Fruit fly (Drosophila melanogaster) whole organism, embryonic: ENCODE results near the gene BORCS6.
A peak's percentile ranks its signal among the peaks of the same experiment; 100 is the strongest.

Source experiments
- Adf1 ChIP-seq: fragments of 200-800 bp; sonication (Bioruptor generic); IDR thresholded peaks from 2 replicates; pipeline ENCODE4 v1.3.6; 2022; ENCODE audit warnings: missing biosample characterization, missing genetic modification characterization
- Atf6 ChIP-seq: fragments of 200-800 bp; sonication (Bioruptor generic); IDR thresholded peaks from 2 replicates; pipeline ENCODE4 v1.3.6; 2022; ENCODE audit warnings: missing biosample characterization, missing genetic modification characterization
- BEAF-32 ChIP-seq: fragments of 200-800 bp; sonication (Bioruptor generic); optimal IDR thresholded peaks from 3 replicates; lab custom pipeline; 2017; ENCODE audit warnings: missing biosample characterization, missing genetic modification characterization, mild to moderate bottlenecking, moderate library complexity, missing genetic modification reagents
- CG10147 ChIP-seq: fragments of 200-800 bp; sonication (Bioruptor generic); optimal IDR thresholded peaks from 2 replicates; lab custom pipeline; 2019; ENCODE audit warnings: missing biosample characterization, mild to moderate bottlenecking, missing genetic modification characterization, moderate library complexity
- CG1024 ChIP-seq: fragments of 200-800 bp; sonication (Bioruptor generic); IDR thresholded peaks from 2 replicates; pipeline ENCODE4 v1.3.6; 2022; ENCODE audit warnings: missing biosample characterization, missing genetic modification characterization
- CG11093 ChIP-seq: fragments of 200-800 bp; sonication (Bioruptor generic); IDR thresholded peaks from 3 replicates; pipeline ENCODE4 v1.3.6; 2022; ENCODE audit warnings: missing biosample characterization, missing genetic modification characterization
- CG12104 ChIP-seq: fragments of 200-800 bp; sonication (Bioruptor generic); optimal IDR thresholded peaks from 3 replicates; lab custom pipeline; 2016; ENCODE audit warnings: missing biosample characterization, missing genetic modification characterization
- CG12236 ChIP-seq: fragments of 200-800 bp; sonication (Bioruptor generic); optimal IDR thresholded peaks from 2 replicates; lab custom pipeline; 2016; ENCODE audit warnings: missing biosample characterization, missing genetic modification characterization
- CG17359 ChIP-seq: fragments of 200-800 bp; sonication (Bioruptor generic); optimal IDR thresholded peaks from 3 replicates; lab custom pipeline; 2018; ENCODE audit warnings: missing biosample characterization, mild to moderate bottlenecking, missing genetic modification characterization, moderate library complexity
- CG2875 ChIP-seq: fragments of 200-800 bp; sonication (Bioruptor generic); optimal IDR thresholded peaks from 2 replicates; lab custom pipeline; 2017; ENCODE audit warnings: missing biosample characterization, mild to moderate bottlenecking, missing genetic modification characterization, missing genetic modification reagents
- CG3163 ChIP-seq: fragments of 200-800 bp; sonication (Bioruptor generic); optimal IDR thresholded peaks from 3 replicates; lab custom pipeline; 2016; ENCODE audit warnings: missing biosample characterization, missing genetic modification characterization
- CG4617 ChIP-seq: fragments of 200-800 bp; sonication (Bioruptor generic); optimal IDR thresholded peaks from 3 replicates; lab custom pipeline; 2016; ENCODE audit warnings: missing biosample characterization, missing genetic modification characterization, borderline replicate concordance
- CG4854 ChIP-seq: fragments of 200-800 bp; sonication (Bioruptor generic); optimal IDR thresholded peaks from 2 replicates; lab custom pipeline; 2016; ENCODE audit warnings: missing biosample characterization, missing genetic modification characterization, inconsistent platforms
- CG5180 ChIP-seq: fragments of 200-800 bp; sonication (Bioruptor generic); optimal IDR thresholded peaks from 3 replicates; lab custom pipeline; 2017; ENCODE audit warnings: missing biosample characterization, missing genetic modification characterization, mild to moderate bottlenecking, moderate library complexity, missing genetic modification reagents
- CG6272 ChIP-seq: fragments of 200-800 bp; sonication (Bioruptor generic); IDR thresholded peaks from 2 replicates; pipeline ENCODE4 v1.3.6; 2022; ENCODE audit warnings: missing biosample characterization, missing genetic modification characterization
- CG6683 ChIP-seq: fragments of 200-800 bp; sonication (Bioruptor generic); optimal IDR thresholded peaks from 2 replicates; lab custom pipeline; 2017; ENCODE audit warnings: missing biosample characterization, mild to moderate bottlenecking, missing genetic modification characterization, missing genetic modification reagents
- CG7372 ChIP-seq: fragments of 200-800 bp; sonication (Bioruptor generic); IDR thresholded peaks from 2 replicates; pipeline ENCODE4 v1.3.6; 2022; ENCODE audit warnings: missing biosample characterization, missing genetic modification characterization
- CG8944 ChIP-seq: fragments of 200-800 bp; sonication (Bioruptor generic); optimal IDR thresholded peaks from 3 replicates; lab custom pipeline; 2016; ENCODE audit warnings: missing biosample characterization, missing genetic modification characterization
- CG9817 ChIP-seq: fragments of 200-800 bp; sonication (Bioruptor generic); optimal IDR thresholded peaks from 2 replicates; lab custom pipeline; 2018; ENCODE audit warnings: missing biosample characterization, mild to moderate bottlenecking, missing genetic modification characterization, moderate library complexity
- Chrac-16 ChIP-seq: fragments of 200-800 bp; sonication (Bioruptor generic); optimal IDR thresholded peaks from 3 replicates; lab custom pipeline; 2016; ENCODE audit warnings: missing biosample characterization, missing genetic modification characterization
- CoRest ChIP-seq: fragments of 200-800 bp; sonication (Bioruptor generic); optimal IDR thresholded peaks from 3 replicates; lab custom pipeline; 2018; ENCODE audit warnings: missing biosample characterization, mild to moderate bottlenecking, missing genetic modification characterization, moderate library complexity
- Dbx ChIP-seq: fragments of 200-800 bp; sonication (Bioruptor generic); IDR thresholded peaks from 3 replicates; pipeline ENCODE4 v1.3.6; 2022; ENCODE audit warnings: missing biosample characterization, missing genetic modification characterization
- Elba2 ChIP-seq: fragments of 200-800 bp; sonication (Bioruptor generic); optimal IDR thresholded peaks from 3 replicates; lab custom pipeline; 2016; ENCODE audit warnings: missing biosample characterization, missing genetic modification characterization
- Fer3 ChIP-seq: fragments of 200-800 bp; sonication (Bioruptor generic); optimal IDR thresholded peaks from 2 replicates; lab custom pipeline; 2018; ENCODE audit warnings: missing biosample characterization, mild to moderate bottlenecking, missing genetic modification characterization, moderate library complexity
- Gsc ChIP-seq: fragments of 200-800 bp; sonication (Bioruptor generic); IDR thresholded peaks from 2 replicates; pipeline ENCODE4 v1.3.6; 2022; ENCODE audit warnings: missing biosample characterization, missing genetic modification characterization
- Gug ChIP-seq: fragments of 200-800 bp; sonication (Bioruptor generic); IDR thresholded peaks from 4 replicates; pipeline ENCODE4 v1.3.6; 2022; ENCODE audit warnings: missing biosample characterization, missing genetic modification characterization
- HLH3B ChIP-seq: fragments of 200-800 bp; sonication (Bioruptor generic); IDR thresholded peaks from 2 replicates; pipeline ENCODE4 v1.3.6; 2022; ENCODE audit warnings: missing biosample characterization, missing genetic modification characterization
- HmgZ ChIP-seq: fragments of 200-800 bp; sonication (Bioruptor generic); optimal IDR thresholded peaks from 2 replicates; lab custom pipeline; 2018; ENCODE audit warnings: missing biosample characterization, mild to moderate bottlenecking, missing genetic modification characterization
- Hmr ChIP-seq: fragments of 200-800 bp; sonication (Bioruptor generic); optimal IDR thresholded peaks from 3 replicates; lab custom pipeline; 2017; ENCODE audit warnings: mild to moderate bottlenecking, missing biosample characterization, missing genetic modification reagents, missing genetic modification characterization
- Lim3 ChIP-seq: fragments of 200-800 bp; sonication (Bioruptor generic); IDR thresholded peaks from 2 replicates; pipeline ENCODE4 v1.3.6; 2022; ENCODE audit warnings: missing biosample characterization, missing genetic modification characterization
- PHDP ChIP-seq: fragments of 200-800 bp; sonication (Bioruptor generic); optimal IDR thresholded peaks from 3 replicates; lab custom pipeline; 2018; ENCODE audit warnings: missing biosample characterization, mild to moderate bottlenecking, missing genetic modification characterization, moderate library complexity
- Stat92E ChIP-seq, 3 experiments: fragments of >200 bp in 2 of 3; fragments of 200-800 bp in 1 of 3; sonication (Bioruptor generic) in 1 of 3; optimal IDR thresholded peaks; 2 replicates each; lab custom pipeline; 2017 to 2019; ENCODE audit warnings: missing biosample characterization in 3 of 3, missing genetic modification characterization in 3 of 3, mild to moderate bottlenecking in 1 of 3, moderate library complexity in 1 of 3
- Xbp1 ChIP-seq: fragments of 200-800 bp; sonication (Bioruptor generic); optimal IDR thresholded peaks from 3 replicates; lab custom pipeline; 2016; ENCODE audit warnings: missing biosample characterization, mild to moderate bottlenecking, missing genetic modification characterization
- dan ChIP-seq: fragments of 200-800 bp; sonication (Bioruptor generic); IDR thresholded peaks from 2 replicates; pipeline ENCODE4 v1.3.6; 2022; ENCODE audit warnings: missing biosample characterization, missing genetic modification characterization
- disco-r ChIP-seq: fragments of 200-800 bp; sonication (Bioruptor generic); optimal IDR thresholded peaks from 2 replicates; lab custom pipeline; 2016; ENCODE audit warnings: missing biosample characterization, missing genetic modification characterization
- ewg ChIP-seq: fragments of 200-800 bp; sonication (Bioruptor generic); optimal IDR thresholded peaks from 3 replicates; lab custom pipeline; 2017; ENCODE audit warnings: mild to moderate bottlenecking, missing biosample characterization, missing genetic modification reagents, missing genetic modification characterization
- ftz-f1 ChIP-seq: fragments of 200-800 bp; sonication (Bioruptor generic); optimal IDR thresholded peaks from 2 replicates; lab custom pipeline; 2016; ENCODE audit warnings: missing biosample characterization, missing genetic modification characterization
- gsb-n ChIP-seq: fragments of 200-800 bp; sonication (Bioruptor generic); optimal IDR thresholded peaks from 3 replicates; lab custom pipeline; 2018; ENCODE audit warnings: missing biosample characterization, mild to moderate bottlenecking, missing genetic modification characterization
- knrl ChIP-seq: fragments of 200-800 bp; sonication (Bioruptor generic); IDR thresholded peaks from 3 replicates; pipeline ENCODE4 v1.3.6; 2022; ENCODE audit warnings: missing biosample characterization, missing genetic modification characterization; ENCODE audit not compliant: partially characterized antibody
- lola ChIP-seq, 3 experiments: fragments of >200 bp in 2 of 3; fragments of 200-800 bp in 1 of 3; sonication (Bioruptor generic) in 1 of 3; optimal IDR thresholded peaks; 2 replicates each; lab custom pipeline; 2017 to 2019; ENCODE audit warnings: missing biosample characterization in 3 of 3, missing genetic modification characterization in 3 of 3, mild to moderate bottlenecking in 1 of 3, moderate library complexity in 1 of 3
- mirr ChIP-seq: fragments of 200-800 bp; sonication (Bioruptor generic); optimal IDR thresholded peaks from 3 replicates; lab custom pipeline; 2018; ENCODE audit warnings: missing biosample characterization, mild to moderate bottlenecking, missing genetic modification characterization
- pan ChIP-seq, 4 experiments: fragments of >200 bp in 3 of 4; fragments of 200-800 bp in 1 of 4; sonication (Bioruptor generic) in 1 of 4; optimal IDR thresholded peaks in 3 of 4; IDR thresholded peaks in 1 of 4; 2 replicates each; pipeline versions ENCODE4 v1.3.6 to Lab custom; 2017 to 2022; ENCODE audit warnings: missing biosample characterization in 2 of 4, missing genetic modification characterization in 2 of 4, mixed read lengths in 1 of 4
- pb ChIP-seq: fragments of 200-800 bp; sonication (Bioruptor generic); optimal IDR thresholded peaks from 3 replicates; lab custom pipeline; 2016; ENCODE audit warnings: missing biosample characterization, missing genetic modification characterization
- pnt ChIP-seq: fragments of 200-800 bp; sonication (Bioruptor generic); optimal IDR thresholded peaks from 3 replicates; lab custom pipeline; 2016; ENCODE audit warnings: missing biosample characterization, missing genetic modification characterization
- row ChIP-seq: fragments of 200-800 bp; sonication (Bioruptor generic); IDR thresholded peaks from 3 replicates; pipeline ENCODE4 v1.3.6; 2022; ENCODE audit warnings: missing biosample characterization, missing genetic modification characterization
- shn ChIP-seq: fragments of 200-800 bp; sonication (Bioruptor generic); optimal IDR thresholded peaks from 3 replicates; lab custom pipeline; 2016; ENCODE audit warnings: missing biosample characterization, missing genetic modification characterization
- sr ChIP-seq: fragments of 200-800 bp; sonication (Bioruptor generic); IDR thresholded peaks from 3 replicates; pipeline ENCODE4 v1.3.6; 2022; ENCODE audit warnings: missing biosample characterization, missing genetic modification characterization
- tll ChIP-seq, 2 experiments: fragments of 200-800 bp in 1 of 2; fragments of >200 bp in 1 of 2; sonication (Bioruptor generic) in 1 of 2; optimal IDR thresholded peaks; 2 replicates each; lab custom pipeline; 2017 to 2019; ENCODE audit warnings: missing biosample characterization in 2 of 2, missing genetic modification characterization in 2 of 2, mild to moderate bottlenecking in 1 of 2, moderate library complexity in 1 of 2
- wek ChIP-seq: fragments of 200-800 bp; sonication (Bioruptor generic); optimal IDR thresholded peaks from 3 replicates; lab custom pipeline; 2018; ENCODE audit warnings: missing biosample characterization, mild to moderate bottlenecking, missing genetic modification characterization, moderate library complexity

The BORCS6 gene

dm6 chr3L:540432-540973 is at the start of gene BORCS6, which contains the start of gene klar (continued):
- TF ChIP-seq PHDP (tag; lab: Kevin White, UChicago): peak; percentile 46
- TF ChIP-seq Adf1 (GFP tag; lab: Robert Waterston, UW): no peak; the same call in 1 of the 2 replicates
- TF ChIP-seq CG2875 (GFP tag; lab: Kevin White, UChicago): peak; percentile 21
- TF ChIP-seq CG6683: peak; percentile 0
- no peak for TF ChIP-seq Gsc (GFP tag; lab: Robert Waterston, UW)
- peak; percentile 68 for TF ChIP-seq HmgZ
- TF ChIP-seq pnt: peak; percentile 73
- TF ChIP-seq Atf6 (GFP tag; lab: Robert Waterston, UW): peak; percentile 59
- no peak for TF ChIP-seq Lim3
- peak; percentile 25 for TF ChIP-seq gsb-n (tag; lab: Kevin White, UChicago)
- TF ChIP-seq Xbp1: peak; percentile 77
- no peak for TF ChIP-seq Elba2 (GFP tag; lab: Kevin White, UChicago)
- TF ChIP-seq CG1024: peak; percentile 41
- peak; percentile 63 for TF ChIP-seq CG4617
- TF ChIP-seq CG12236 (GFP tag; lab: Kevin White, UChicago): peak; percentile 18
- TF ChIP-seq shn (GFP tag; lab: Kevin White, UChicago): peak; percentile 73
- TF ChIP-seq CG11093 (GFP tag; lab: Robert Waterston, UW): no peak
- peak; percentile 27 for TF ChIP-seq pb (GFP tag; lab: Kevin White, UChicago)
- no peak for TF ChIP-seq disco-r (GFP tag; lab: Kevin White, UChicago)
- TF ChIP-seq CG5180 (GFP tag; lab: Kevin White, UChicago): no peak
- no peak for TF ChIP-seq pan (optimal IDR thresholded peaks at IDR 0.05; lab: Kevin White, UChicago)
- TF ChIP-seq pan (GFP tag; optimal IDR thresholded peaks at IDR 0.05 in 1 of 2, IDR thresholded peaks at IDR 0.05 in 1 of 2): peak in 1 of 2 experiments; percentile 34
- TF ChIP-seq HLH3B: 0 out of 2 replicates have a peak, but pooled peaks have one; percentile 20
- peak; percentile 71 for TF ChIP-seq CoRest
- TF ChIP-seq CG3163 (GFP tag; lab: Kevin White, UChicago): peak; percentile 36
- TF ChIP-seq BEAF-32: peak; percentile 99
- TF ChIP-seq mirr (GFP tag; lab: Kevin White, UChicago): peak; percentile 48
- TF ChIP-seq CG12104 (GFP tag; lab: Kevin White, UChicago): no peak
- TF ChIP-seq CG8944 (GFP tag; lab: Kevin White, UChicago): peak; percentile 46
- TF ChIP-seq wek: no peak
- TF ChIP-seq sr: no peak
- TF ChIP-seq tll (GFP tag; optimal IDR thresholded peaks at IDR 0.05; lab: Kevin White, UChicago): peak in 1 of 2 experiments; percentile 88
- no peak for TF ChIP-seq CG4854 (GFP tag; lab: Kevin White, UChicago)
- peak; percentile 97 for TF ChIP-seq knrl
- no peak for TF ChIP-seq dan
- peak; percentile 78 for TF ChIP-seq Hmr (GFP tag; lab: Kevin White, UChicago)
- TF ChIP-seq Fer3 (tag; lab: Kevin White, UChicago): peak; percentile 26
- TF ChIP-seq Dbx (GFP tag; lab: Robert Waterston, UW): peak; percentile 68
- peak; percentile 10 for TF ChIP-seq CG17359
- peak; percentile 69 for TF ChIP-seq CG10147 (GFP tag; lab: Kevin White, UChicago)
- no peak for TF ChIP-seq CG7372
- peak; percentile 19 for TF ChIP-seq ewg (GFP tag; lab: Kevin White, UChicago)
- peak; percentile 64 for TF ChIP-seq CG9817 (tag; lab: Kevin White, UChicago)
- peak in 1 of 3 experiments; percentile 91 for TF ChIP-seq Stat92E (GFP tag; optimal IDR thresholded peaks at IDR 0.05; lab: Kevin White, UChicago)
- peak; percentile 51 for TF ChIP-seq Chrac-16 (GFP tag; lab: Kevin White, UChicago)
- TF ChIP-seq lola (GFP tag; optimal IDR thresholded peaks at IDR 0.05; lab: Kevin White, UChicago): peak in 2 of 3 experiments; percentile 27 to 83
- TF ChIP-seq row: peak; percentile 96
- TF ChIP-seq CG6272: no peak
- TF ChIP-seq ftz-f1 (GFP tag; lab: Kevin White, UChicago): no peak
- TF ChIP-seq Gug (GFP tag; lab: Robert Waterston, UW): no peak
